Worm (Caenorhabditis elegans) whole organism, L3 larva: ENCODE measurements around the gene vha-4.

Source experiments
- R02D3.7 ChIP-seq: fragments of 150-350 bp; optimal IDR thresholded peaks from 2 replicates; lab custom pipeline; 2014; ENCODE audit warnings: missing biosample characterization, missing genetic modification characterization
- ama-1 ChIP-seq: fragments of 150-350 bp; optimal IDR thresholded peaks from 2 replicates; lab custom pipeline; 2018
- ceh-16 ChIP-seq: sonication (generic microtip); optimal IDR thresholded peaks from 2 replicates; lab custom pipeline; 2017; ENCODE audit warnings: missing biosample characterization, missing genetic modification characterization
- ceh-28 ChIP-seq: fragments of 150-350 bp; optimal IDR thresholded peaks from 2 replicates; lab custom pipeline; 2014; ENCODE audit warnings: missing biosample characterization, missing genetic modification reagents, missing genetic modification characterization
- ceh-82 ChIP-seq: fragments of 150-350 bp; optimal IDR thresholded peaks from 2 replicates; lab custom pipeline; 2014; ENCODE audit warnings: missing biosample characterization, missing genetic modification characterization
- ceh-9 ChIP-seq: sonication (generic microtip); optimal IDR thresholded peaks from 2 replicates; lab custom pipeline; 2018; ENCODE audit warnings: missing biosample characterization, missing genetic modification characterization
- daf-12 ChIP-seq: fragments of 150-350 bp; optimal IDR thresholded peaks from 2 replicates; lab custom pipeline; 2014; ENCODE audit warnings: missing biosample characterization, missing genetic modification reagents, missing genetic modification characterization
- egl-27 ChIP-seq: sonication (generic microtip); optimal IDR thresholded peaks from 4 replicates; lab custom pipeline; 2017; ENCODE audit warnings: missing biosample characterization, missing genetic modification reagents, missing genetic modification characterization
- egl-5 ChIP-seq: fragments of 150-350 bp; optimal IDR thresholded peaks from 2 replicates; lab custom pipeline; 2017; ENCODE audit warnings: missing biosample characterization, missing genetic modification reagents, missing genetic modification characterization, inconsistent platforms
- elt-1 ChIP-seq: fragments of 150-350 bp; optimal IDR thresholded peaks from 2 replicates; lab custom pipeline; 2014; ENCODE audit warnings: missing biosample characterization, missing genetic modification characterization
- elt-2 ChIP-seq: sonication (generic microtip); optimal IDR thresholded peaks from 2 replicates; lab custom pipeline; 2016; ENCODE audit warnings: missing genetic modification reagents, mild to moderate bottlenecking, missing genetic modification characterization, missing compliant biosample characterization
- elt-3 ChIP-seq, 3 experiments: fragments of 150-350 bp in 1 of 3; sonication (generic microtip) in 2 of 3; optimal IDR thresholded peaks; 2 replicates in 2 of 3; 4 replicates in 1 of 3; lab custom pipeline; 2014 to 2017; ENCODE audit warnings: missing biosample characterization in 3 of 3, missing genetic modification characterization in 3 of 3
- eor-1 ChIP-seq, 2 experiments: fragments of 150-350 bp; optimal IDR thresholded peaks; 2 replicates each; lab custom pipeline; 2014 to 2018; ENCODE audit warnings: missing biosample characterization in 2 of 2, missing genetic modification characterization in 2 of 2
- fos-1 ChIP-seq: fragments of 150-350 bp; optimal IDR thresholded peaks from 2 replicates; lab custom pipeline; 2014; ENCODE audit warnings: missing biosample characterization, missing genetic modification characterization
- hmg-11 ChIP-seq: sonication (generic microtip); optimal IDR thresholded peaks from 2 replicates; lab custom pipeline; 2016; ENCODE audit warnings: missing genetic modification characterization, missing compliant biosample characterization
- jun-1 ChIP-seq: fragments of 150-350 bp; optimal IDR thresholded peaks from 2 replicates; lab custom pipeline; 2014; ENCODE audit warnings: missing biosample characterization, missing genetic modification reagents, missing genetic modification characterization
- lin-15B ChIP-seq: fragments of 150-350 bp; optimal IDR thresholded peaks from 2 replicates; lab custom pipeline; 2014; ENCODE audit warnings: missing biosample characterization, missing genetic modification characterization
- lin-39 ChIP-seq: fragments of 150-350 bp; optimal IDR thresholded peaks from 2 replicates; lab custom pipeline; 2018; ENCODE audit warnings: missing biosample characterization, missing genetic modification reagents, missing genetic modification characterization
- lsy-12 ChIP-seq: sonication (generic microtip); optimal IDR thresholded peaks from 2 replicates; lab custom pipeline; 2016; ENCODE audit warnings: mild to moderate bottlenecking, missing genetic modification characterization, missing compliant biosample characterization
- mdl-1 ChIP-seq: fragments of 150-350 bp; optimal IDR thresholded peaks from 2 replicates; lab custom pipeline; 2014; ENCODE audit warnings: missing biosample characterization, missing genetic modification characterization
- mml-1 ChIP-seq: fragments of 150-350 bp; sonication (generic microtip); optimal IDR thresholded peaks from 3 replicates; lab custom pipeline; 2014; ENCODE audit warnings: missing biosample characterization, missing genetic modification characterization
- nfya-1 ChIP-seq: sonication (generic microtip); optimal IDR thresholded peaks from 2 replicates; lab custom pipeline; 2017; ENCODE audit warnings: missing genetic modification characterization, mild to moderate bottlenecking, missing compliant biosample characterization, antibody characterized with exemption, moderate library complexity; ENCODE audit not compliant: insufficient read depth
- nhr-11 ChIP-seq: fragments of 150-350 bp; optimal IDR thresholded peaks from 2 replicates; lab custom pipeline; 2014; ENCODE audit warnings: missing biosample characterization, missing genetic modification characterization
- nhr-12 ChIP-seq: fragments of 150-350 bp; optimal IDR thresholded peaks from 2 replicates; lab custom pipeline; 2014; ENCODE audit warnings: missing biosample characterization, missing genetic modification characterization
- nhr-23 ChIP-seq: fragments of 150-350 bp; optimal IDR thresholded peaks from 2 replicates; lab custom pipeline; 2014; ENCODE audit warnings: missing biosample characterization, missing genetic modification reagents, missing genetic modification characterization
- nhr-25 ChIP-seq: sonication (generic microtip); optimal IDR thresholded peaks from 2 replicates; lab custom pipeline; 2017; ENCODE audit warnings: missing biosample characterization, missing genetic modification characterization
- nhr-28 ChIP-seq: fragments of 150-350 bp; optimal IDR thresholded peaks from 2 replicates; lab custom pipeline; 2014; ENCODE audit warnings: missing biosample characterization, missing genetic modification characterization
- nhr-43 ChIP-seq: sonication (generic microtip); optimal IDR thresholded peaks from 2 replicates; lab custom pipeline; 2016; ENCODE audit warnings: mild to moderate bottlenecking, missing genetic modification characterization, missing compliant biosample characterization; ENCODE audit not compliant: poor library complexity, severe bottlenecking
- nhr-67 ChIP-seq: fragments of 150-350 bp; optimal IDR thresholded peaks from 2 replicates; lab custom pipeline; 2014; ENCODE audit warnings: missing biosample characterization, missing genetic modification characterization
- nhr-76 ChIP-seq: fragments of 150-350 bp; sonication (generic microtip); optimal IDR thresholded peaks from 5 replicates; lab custom pipeline; 2014; ENCODE audit warnings: missing biosample characterization, missing genetic modification characterization
- nhr-77 ChIP-seq: fragments of 150-350 bp; optimal IDR thresholded peaks from 2 replicates; lab custom pipeline; 2014; ENCODE audit warnings: missing biosample characterization, missing genetic modification characterization
- pha-4 ChIP-seq: fragments of 150-350 bp; optimal IDR thresholded peaks from 2 replicates; lab custom pipeline; 2014; ENCODE audit warnings: missing biosample characterization, missing genetic modification reagents, missing genetic modification characterization
- sea-2 ChIP-seq: fragments of 150-350 bp; sonication (generic microtip); optimal IDR thresholded peaks from 4 replicates; lab custom pipeline; 2014; ENCODE audit warnings: missing biosample characterization, missing genetic modification reagents, missing genetic modification characterization
- skn-1 ChIP-seq: fragments of 150-350 bp; optimal IDR thresholded peaks from 2 replicates; lab custom pipeline; 2014; ENCODE audit warnings: missing biosample characterization, missing genetic modification characterization
- snpc-4 ChIP-seq: fragments of 150-350 bp; optimal IDR thresholded peaks from 2 replicates; lab custom pipeline; 2014; ENCODE audit warnings: missing biosample characterization, missing genetic modification characterization
- tbx-2 ChIP-seq: sonication (generic microtip); optimal IDR thresholded peaks from 2 replicates; lab custom pipeline; 2016; ENCODE audit warnings: mild to moderate bottlenecking, missing genetic modification characterization, missing compliant biosample characterization
- unc-39 ChIP-seq: sonication (generic microtip); optimal IDR thresholded peaks from 4 replicates; lab custom pipeline; 2017; ENCODE audit warnings: missing biosample characterization, missing genetic modification characterization
- zag-1 ChIP-seq: fragments of 150-350 bp; optimal IDR thresholded peaks from 2 replicates; lab custom pipeline; 2014; ENCODE audit warnings: missing biosample characterization, missing genetic modification characterization
- ztf-4 ChIP-seq: fragments of 150-350 bp; optimal IDR thresholded peaks from 2 replicates; lab custom pipeline; 2014; ENCODE audit warnings: missing biosample characterization, missing genetic modification characterization

vha-4 gene

DNA sequence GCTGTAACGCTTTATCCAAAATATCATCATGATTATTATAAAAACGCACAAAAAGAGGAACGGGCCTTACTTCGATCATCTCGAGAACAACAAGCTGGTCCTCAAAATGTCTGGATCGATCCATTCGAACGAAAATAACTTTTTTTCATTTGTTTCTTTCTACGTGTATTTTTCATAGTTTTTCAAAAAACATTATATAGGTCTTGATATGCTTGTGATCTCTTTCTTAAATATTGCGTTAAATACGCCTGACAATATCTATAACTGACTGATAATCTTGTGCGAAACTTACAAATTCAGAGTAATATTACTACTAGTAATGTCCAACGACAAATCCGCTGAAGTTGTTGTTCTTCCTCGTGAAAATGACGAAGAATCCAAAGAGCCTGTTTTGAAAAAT is 21.0 kb downstream of the vha-4 start, which contains the start of gene sds-22:
Gene sds-22, plus strand, starts transcription at position 301 of the 400 bp plus-strand sequence.
- TF ChIP-seq nhr-67: no peak
- TF ChIP-seq nhr-11 (tag; lab: Kevin White, UChicago): no peak
- no peak for TF ChIP-seq nhr-23
- TF ChIP-seq R02D3.7 (tag; lab: Kevin White, UChicago): no peak
- TF ChIP-seq mml-1 (tag; lab: Kevin White, UChicago): no peak
- no peak for TF ChIP-seq pha-4
- TF ChIP-seq nhr-76 (tag; lab: Kevin White, UChicago): no peak
- TF ChIP-seq nhr-43 (tag; lab: Kevin White, UChicago): no peak
- TF ChIP-seq skn-1 (tag; lab: Kevin White, UChicago): no peak
- no peak for TF ChIP-seq lsy-12 (tag; lab: Kevin White, UChicago)
- no peak for TF ChIP-seq nhr-12
- no peak for TF ChIP-seq egl-27 (tag; lab: Kevin White, UChicago)
- TF ChIP-seq ceh-28 (tag; lab: Kevin White, UChicago): no peak
- no peak for TF ChIP-seq ceh-9
- no peak for TF ChIP-seq tbx-2 (tag; lab: Kevin White, UChicago)
- no peak for TF ChIP-seq ceh-16 (tag; lab: Kevin White, UChicago)
- no peak for TF ChIP-seq fos-1 (tag; lab: Kevin White, UChicago)
- no peak for TF ChIP-seq elt-1 (tag; lab: Kevin White, UChicago)
- no peak for TF ChIP-seq unc-39 (tag; lab: Kevin White, UChicago)
- TF ChIP-seq ztf-4 (tag; lab: Kevin White, UChicago): no peak

DNA sequence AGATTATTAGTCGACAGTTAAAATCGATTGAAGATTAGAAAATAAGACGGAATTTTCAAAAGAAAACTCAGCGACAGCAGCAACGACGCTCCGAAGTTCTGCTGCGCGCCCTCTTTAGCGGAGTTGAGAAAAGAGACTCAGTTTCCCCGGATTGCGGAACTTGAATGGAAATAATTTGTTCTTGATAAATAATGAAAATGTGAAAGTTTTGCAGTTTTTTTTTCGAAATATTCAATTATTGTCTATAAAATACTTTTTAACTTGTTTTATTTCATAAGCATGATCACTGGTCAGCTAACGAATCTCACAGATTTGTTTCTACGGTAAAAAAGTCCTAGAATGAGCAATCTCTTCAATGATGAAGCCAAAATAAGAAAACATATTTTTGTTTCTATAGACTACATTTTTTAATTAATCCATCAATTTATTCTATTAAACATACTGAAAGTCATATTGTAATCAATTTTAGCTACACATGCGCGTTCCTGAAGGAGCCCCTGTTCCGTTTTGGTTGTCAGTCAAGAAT is 21.6 kb downstream of the vha-4 start, which contains the start of the genes cec-3 and T09A5.15:
Gene cec-3, minus strand, starts transcription at position 116 of the 526 bp plus-strand sequence.
Gene T09A5.15, plus strand, starts transcription at position 476 of the 526 bp plus-strand sequence.
- TF ChIP-seq hmg-11 (tag; lab: Kevin White, UChicago) (no peak), R02D3.7 (tag; lab: Kevin White, UChicago) (no peak), sea-2 (GFP tag; lab: Kevin White, UChicago) (no peak), ama-1 (lab: Kevin White, UChicago) (no peak), lin-15B (tag; lab: Kevin White, UChicago) (peak; percentile 48), lin-39 (tag; lab: Kevin White, UChicago) (no peak), daf-12 (tag; lab: Kevin White, UChicago) (no peak), ceh-82 (tag; lab: Kevin White, UChicago) (no peak), elt-2 (tag; lab: Kevin White, UChicago) (peak; percentile 22), snpc-4 (tag; lab: Kevin White, UChicago) (no peak), nhr-11 (tag; lab: Kevin White, UChicago) (no peak), nhr-43 (tag; lab: Kevin White, UChicago) (no peak), jun-1 (no peak), zag-1 (tag; lab: Kevin White, UChicago) (no peak), nhr-25 (tag; lab: Kevin White, UChicago) (peak; percentile 2), unc-39 (tag; lab: Kevin White, UChicago) (no peak), ztf-4 (tag; lab: Kevin White, UChicago) (no peak), nfya-1 (peak; percentile 64), nhr-12 (no peak), pha-4 (peak; percentile 61), egl-5 (no peak), mdl-1 (tag; lab: Kevin White, UChicago) (no peak), skn-1 (tag; lab: Kevin White, UChicago) (no peak), nhr-28 (tag; lab: Kevin White, UChicago) (no peak)

DNA sequence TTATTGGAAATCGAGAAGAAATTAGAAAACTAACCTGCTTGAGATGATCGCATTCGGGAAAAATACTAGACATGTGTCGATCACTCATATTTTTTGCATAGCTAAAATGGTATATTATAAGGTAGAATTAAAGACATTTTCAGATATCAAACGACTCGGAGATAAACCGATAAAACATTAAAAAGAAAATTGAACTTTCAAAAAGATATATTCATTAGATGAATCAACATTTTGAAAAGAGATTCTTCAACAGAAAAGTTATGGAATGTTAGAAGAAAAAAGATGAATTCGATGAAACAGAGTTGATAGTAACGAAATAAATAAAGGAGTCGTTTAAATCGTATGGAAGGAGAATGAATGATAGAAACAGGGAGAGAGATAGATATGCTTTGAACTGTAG is 23.5 kb downstream of the vha-4 start, which contains the start of gene mdmh-35:
Gene mdmh-35, minus strand, starts transcription at position 101 of the 400 bp plus-strand sequence.
- TF ChIP-seq nhr-77 (tag; lab: Kevin White, UChicago): no peak
- no peak for TF ChIP-seq daf-12 (tag; lab: Kevin White, UChicago)
- TF ChIP-seq elt-2 (tag; lab: Kevin White, UChicago): no peak
- TF ChIP-seq snpc-4 (tag; lab: Kevin White, UChicago): no peak
- no peak for TF ChIP-seq eor-1 (tag; optimal IDR thresholded peaks at IDR 0.05; lab: Kevin White, UChicago)
- no peak for TF ChIP-seq ceh-28 (tag; lab: Kevin White, UChicago)
- no peak for TF ChIP-seq elt-3 (tag; optimal IDR thresholded peaks at IDR 0.05; lab: Kevin White, UChicago)
